Worm (Caenorhabditis elegans) whole organism, L4 larva: Measurements from ENCODE around the gene C32D5.12.

Experiments used
- F44E2.7 ChIP-seq: fragments of 200-800 bp; sonication (Bioruptor generic); IDR thresholded peaks from 2 replicates; pipeline ENCODE4 v2.1.2; 2022; ENCODE audit warnings: missing genetic modification characterization, missing compliant biosample characterization
- F49E8.2 ChIP-seq: sonication (generic microtip); optimal IDR thresholded peaks from 2 replicates; lab custom pipeline; 2016; ENCODE audit warnings: missing compliant biosample characterization, mild to moderate bottlenecking, missing genetic modification characterization, borderline replicate concordance
- R02D3.7 ChIP-seq: fragments of 150-350 bp; sonication (generic microtip); optimal IDR thresholded peaks from 3 replicates; lab custom pipeline; 2014; ENCODE audit warnings: missing biosample characterization, missing genetic modification characterization
- ama-1 ChIP-seq: fragments of 150-350 bp; optimal IDR thresholded peaks from 2 replicates; lab custom pipeline; 2014; ENCODE audit warnings: inconsistent platforms, mixed read lengths
- ceh-20 ChIP-seq: fragments of 200-800 bp; sonication (Bioruptor generic); IDR thresholded peaks from 2 replicates; pipeline ENCODE4 v1.3.6; 2022; ENCODE audit warnings: missing genetic modification reagents, missing genetic modification characterization, missing compliant biosample characterization
- lin-1 ChIP-seq: fragments of 200-800 bp; sonication (Bioruptor generic); IDR thresholded peaks from 2 replicates; pipeline ENCODE4 v1.3.6; 2022; ENCODE audit warnings: missing genetic modification reagents, missing genetic modification characterization, missing compliant biosample characterization
- madf-5 ChIP-seq, 2 experiments: fragments of 200-800 bp; sonication (Bioruptor generic); IDR thresholded peaks; 2 replicates each; pipeline ENCODE4 v1.3.6; 2022; ENCODE audit warnings: missing compliant biosample characterization in 2 of 2, missing genetic modification characterization in 2 of 2
- mdl-1 ChIP-seq, 2 experiments: fragments of 150-350 bp in 1 of 2; sonication (generic microtip) in 1 of 2; optimal IDR thresholded peaks; 2 replicates each; lab custom pipeline; 2014 to 2017; ENCODE audit warnings: missing biosample characterization in 2 of 2, missing genetic modification characterization in 2 of 2
- mxl-2 ChIP-seq: fragments of 200-800 bp; sonication (Bioruptor generic); conservative IDR thresholded peaks from 2 replicates; pipeline ENCODE4 v1.3.6; 2022; ENCODE audit warnings: missing genetic modification reagents, missing genetic modification characterization, missing compliant biosample characterization
- nhr-11 ChIP-seq: fragments of 150-350 bp; optimal IDR thresholded peaks from 2 replicates; lab custom pipeline; 2014; ENCODE audit warnings: missing biosample characterization, missing genetic modification characterization
- pha-4 ChIP-seq, 2 experiments: fragments of 150-350 bp in 1 of 2; fragments of 200-800 bp in 1 of 2; sonication (Bioruptor generic) in 1 of 2; IDR thresholded peaks in 1 of 2; optimal IDR thresholded peaks in 1 of 2; 2 replicates each; pipeline versions ENCODE4 v1.3.6 to Lab custom; 2014 to 2022; ENCODE audit warnings: missing genetic modification characterization in 2 of 2, missing genetic modification reagents in 2 of 2, missing biosample characterization in 1 of 2, missing compliant biosample characterization in 1 of 2
- pqm-1 ChIP-seq: sonication (generic microtip); optimal IDR thresholded peaks from 2 replicates; lab custom pipeline; 2017; ENCODE audit warnings: missing biosample characterization, missing genetic modification characterization
- unc-130 ChIP-seq: sonication (generic microtip); optimal IDR thresholded peaks from 2 replicates; lab custom pipeline; 2016; ENCODE audit warnings: missing genetic modification reagents, missing genetic modification characterization, missing compliant biosample characterization
- zag-1 ChIP-seq: fragments of 150-350 bp; optimal IDR thresholded peaks from 2 replicates; lab custom pipeline; 2014; ENCODE audit warnings: missing biosample characterization, missing genetic modification characterization

DNA sequence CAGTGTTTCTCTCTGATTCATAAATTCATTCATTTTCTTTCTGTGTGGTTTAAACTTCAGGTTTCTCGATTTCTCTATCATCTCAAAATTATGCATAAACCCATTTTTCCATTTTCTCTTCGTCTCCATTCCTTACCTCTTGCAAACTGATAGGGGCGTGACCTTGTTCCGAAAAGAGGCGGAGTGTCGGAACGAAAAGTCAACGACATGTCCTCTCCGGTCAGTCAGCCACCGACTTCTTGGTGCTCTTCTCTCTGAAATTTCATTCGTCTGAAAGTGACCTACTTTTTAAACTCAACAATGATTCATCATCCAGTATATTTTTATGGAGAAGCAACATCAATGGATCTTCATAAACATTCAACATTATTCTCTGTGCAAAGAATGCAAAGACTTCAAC, 22.1 kb upstream of the C32D5.12 start, which contains the start of gene F58F12.12:
- TF ChIP-seq nhr-11 (tag; lab: Kevin White, UChicago) = no peak
- no peak for TF ChIP-seq unc-130 (GFP tag; lab: Kevin White, UChicago)
- no peak for TF ChIP-seq pqm-1 (tag; lab: Kevin White, UChicago)
- TF ChIP-seq R02D3.7 (tag; lab: Kevin White, UChicago) = no peak
- no peak for TF ChIP-seq mdl-1 (tag; optimal IDR thresholded peaks at IDR 0.05; lab: Kevin White, UChicago)
- no peak for TF ChIP-seq F49E8.2 (tag; lab: Kevin White, UChicago)
- no peak for TF ChIP-seq pha-4 (GFP tag; IDR thresholded peaks at IDR 0.05; lab: Robert Waterston, UW)
- no peak for TF ChIP-seq pha-4 (tag; optimal IDR thresholded peaks at IDR 0.05; lab: Kevin White, UChicago)
- TF ChIP-seq ama-1 (lab: Kevin White, UChicago) = no peak
- TF ChIP-seq mxl-2 (GFP tag; lab: Robert Waterston, UW) = no peak
- no peak for TF ChIP-seq lin-1 (GFP tag; lab: Robert Waterston, UW)
- TF ChIP-seq madf-5 (GFP tag; IDR thresholded peaks at IDR 0.05; lab: Robert Waterston, UW) = no peak
- no peak for TF ChIP-seq ceh-20 (GFP tag; lab: Robert Waterston, UW)
- TF ChIP-seq F44E2.7 (GFP tag; lab: Robert Waterston, UW) = no peak
- TF ChIP-seq zag-1 (tag; lab: Kevin White, UChicago) = no peak
